Fruit fly (Drosophila melanogaster) whole organism, embryonic: ENCODE results near the gene CG11674.

Experiments used
- CG13296 ChIP-seq: fragments of 200-800 bp; sonication (Bioruptor generic); optimal IDR thresholded peaks from 3 replicates; lab custom pipeline; 2018; ENCODE audit warnings: missing biosample characterization, mild to moderate bottlenecking, missing genetic modification characterization
- CG5245 ChIP-seq: fragments of 200-800 bp; sonication (Bioruptor generic); optimal IDR thresholded peaks from 3 replicates; lab custom pipeline; 2016; ENCODE audit warnings: missing biosample characterization, missing genetic modification characterization
- Dip3 ChIP-seq: fragments of 200-800 bp; sonication (Bioruptor generic); optimal IDR thresholded peaks from 3 replicates; lab custom pipeline; 2016; ENCODE audit warnings: missing biosample characterization, missing genetic modification characterization
- ems ChIP-seq: fragments of 200-800 bp; sonication (Bioruptor generic); optimal IDR thresholded peaks from 3 replicates; lab custom pipeline; 2016; ENCODE audit warnings: missing biosample characterization, missing genetic modification characterization

DNA sequence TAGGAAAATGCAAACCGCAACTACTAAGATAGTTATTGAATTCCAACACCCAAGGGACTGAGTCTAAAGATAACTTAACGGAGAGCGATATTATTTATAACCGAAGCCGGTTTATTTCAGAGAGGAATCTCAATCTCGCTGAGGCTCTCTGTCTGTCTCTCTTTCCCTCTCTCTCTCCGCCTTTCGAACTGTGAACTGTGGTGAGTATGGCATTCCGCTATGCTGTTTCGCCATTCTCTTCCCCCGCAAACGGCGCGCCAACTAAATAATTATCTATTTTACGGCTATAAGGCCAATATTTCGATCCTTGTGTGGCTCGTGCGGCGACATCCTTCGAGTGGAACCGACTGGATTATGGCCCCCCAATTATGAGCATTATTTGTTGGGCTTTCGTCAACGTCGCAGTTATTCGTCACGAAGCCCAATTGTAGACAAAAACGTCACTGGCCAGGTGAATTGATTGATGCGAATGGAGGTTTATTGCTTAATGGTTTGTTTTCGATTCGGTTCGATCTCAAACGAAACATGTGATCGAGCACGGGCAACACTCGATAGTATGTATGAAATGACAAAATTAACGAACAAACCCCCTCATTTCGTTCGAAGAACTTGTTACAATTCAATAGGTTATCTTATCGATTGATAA, 13.4 kb downstream of the CG11674 start:
- TF ChIP-seq CG13296 (GFP tag; lab: Kevin White, UChicago) (no peak), Dip3 (GFP tag; lab: Kevin White, UChicago) (no peak), CG5245 (GFP tag; lab: Kevin White, UChicago) (no peak), ems (GFP tag; lab: Kevin White, UChicago) (no peak)
